Fruit fly (Drosophila melanogaster) whole organism, prepupa: ENCODE measurements around the gene Wdr24.

Experiments
- Blimp-1 ChIP-seq: fragments of 200-800 bp; sonication (Bioruptor generic); optimal IDR thresholded peaks from 3 replicates; lab custom pipeline; 2017; ENCODE audit warnings: missing biosample characterization, missing genetic modification characterization, mild to moderate bottlenecking, moderate library complexity, missing genetic modification reagents
- CG10669 ChIP-seq: fragments of 200-800 bp; sonication (Bioruptor generic); optimal IDR thresholded peaks from 3 replicates; lab custom pipeline; 2018; ENCODE audit warnings: missing biosample characterization, mild to moderate bottlenecking, missing genetic modification characterization, moderate library complexity
- CG11294 ChIP-seq: fragments of 200-800 bp; sonication (Bioruptor generic); IDR thresholded peaks from 2 replicates; pipeline ENCODE4 v1.3.6; 2022; ENCODE audit warnings: missing biosample characterization, missing genetic modification characterization
- CG11902 ChIP-seq: fragments of 200-800 bp; sonication (Bioruptor generic); optimal IDR thresholded peaks from 3 replicates; lab custom pipeline; 2016; ENCODE audit warnings: missing biosample characterization, missing genetic modification characterization
- CG15336 ChIP-seq: fragments of 200-800 bp; sonication (Bioruptor generic); IDR thresholded peaks from 2 replicates; pipeline ENCODE4 v1.3.6; 2022; ENCODE audit warnings: missing biosample characterization, missing genetic modification characterization
- CG1621 ChIP-seq: fragments of 200-800 bp; sonication (Bioruptor generic); optimal IDR thresholded peaks from 3 replicates; lab custom pipeline; 2018; ENCODE audit warnings: missing biosample characterization, mild to moderate bottlenecking, missing genetic modification characterization
- CG16779 ChIP-seq: fragments of 200-800 bp; sonication (Bioruptor generic); optimal IDR thresholded peaks from 3 replicates; lab custom pipeline; 2017; ENCODE audit warnings: missing biosample characterization, mild to moderate bottlenecking, missing genetic modification characterization
- CG3032 ChIP-seq: fragments of 200-800 bp; optimal IDR thresholded peaks from 2 replicates; lab custom pipeline; 2019; ENCODE audit warnings: missing biosample characterization, mild to moderate bottlenecking, missing genetic modification characterization, moderate library complexity
- CG31627 ChIP-seq: fragments of 200-800 bp; sonication (Bioruptor generic); optimal IDR thresholded peaks from 3 replicates; lab custom pipeline; 2016; ENCODE audit warnings: missing biosample characterization, missing genetic modification characterization
- CG32006 ChIP-seq: fragments of 200-800 bp; sonication (Bioruptor generic); optimal IDR thresholded peaks from 3 replicates; lab custom pipeline; 2017; ENCODE audit warnings: missing biosample characterization, mild to moderate bottlenecking, missing genetic modification characterization
- CG34406 ChIP-seq: fragments of 200-800 bp; sonication (Bioruptor generic); optimal IDR thresholded peaks from 3 replicates; lab custom pipeline; 2016; ENCODE audit warnings: missing biosample characterization, missing genetic modification characterization
- CG3919 ChIP-seq: fragments of 200-800 bp; sonication (Bioruptor generic); optimal IDR thresholded peaks from 3 replicates; lab custom pipeline; 2016; ENCODE audit warnings: missing biosample characterization, missing genetic modification characterization
- CG4318 ChIP-seq: fragments of 200-800 bp; sonication (Bioruptor generic); optimal IDR thresholded peaks from 3 replicates; lab custom pipeline; 2017; ENCODE audit warnings: missing biosample characterization, mild to moderate bottlenecking, missing genetic modification characterization
- CG6163 ChIP-seq: fragments of 200-800 bp; sonication (Bioruptor generic); IDR thresholded peaks from 3 replicates; pipeline ENCODE4 v1.3.6; 2022; ENCODE audit warnings: missing biosample characterization, missing genetic modification characterization
- CG6276 ChIP-seq: fragments of 200-800 bp; sonication (Bioruptor generic); optimal IDR thresholded peaks from 2 replicates; lab custom pipeline; 2017; ENCODE audit warnings: missing biosample characterization, mild to moderate bottlenecking, missing genetic modification characterization
- CG6792 ChIP-seq: fragments of 200-800 bp; sonication (Bioruptor generic); optimal IDR thresholded peaks from 3 replicates; lab custom pipeline; 2016; ENCODE audit warnings: missing biosample characterization, missing genetic modification characterization
- CG6808 ChIP-seq: fragments of 200-800 bp; sonication (Bioruptor generic); optimal IDR thresholded peaks from 3 replicates; lab custom pipeline; 2017; ENCODE audit warnings: missing biosample characterization, missing genetic modification characterization, mild to moderate bottlenecking, moderate library complexity, missing genetic modification reagents
- CG6854 ChIP-seq: fragments of 200-800 bp; sonication (Bioruptor generic); optimal IDR thresholded peaks from 2 replicates; lab custom pipeline; 2017; ENCODE audit warnings: missing biosample characterization, mild to moderate bottlenecking, missing genetic modification characterization
- CG7368 ChIP-seq: fragments of 200-800 bp; sonication (Bioruptor generic); optimal IDR thresholded peaks from 3 replicates; lab custom pipeline; 2016; ENCODE audit warnings: missing biosample characterization, missing genetic modification characterization
- CG8119 ChIP-seq: fragments of 200-800 bp; sonication (Bioruptor generic); IDR thresholded peaks from 3 replicates; pipeline ENCODE4 v1.3.6; 2022; ENCODE audit warnings: missing biosample characterization, missing genetic modification characterization
- CG8319 ChIP-seq: fragments of 200-800 bp; sonication (Bioruptor generic); optimal IDR thresholded peaks from 3 replicates; lab custom pipeline; 2016; ENCODE audit warnings: missing biosample characterization, missing genetic modification characterization
- Eip75B ChIP-seq: fragments of 200-800 bp; sonication (Bioruptor generic); optimal IDR thresholded peaks from 3 replicates; lab custom pipeline; 2016; ENCODE audit warnings: missing biosample characterization, missing genetic modification characterization
- Eip78C ChIP-seq: fragments of 200-800 bp; sonication (Bioruptor generic); peaks from one replicate; lab custom pipeline; 2016; ENCODE audit warnings: missing biosample characterization, missing genetic modification characterization
- Eip93F ChIP-seq: fragments of 200-800 bp; sonication (Bioruptor generic); optimal IDR thresholded peaks from 2 replicates; lab custom pipeline; 2016; ENCODE audit warnings: missing biosample characterization, mild to moderate bottlenecking, missing genetic modification characterization
- Ets96B ChIP-seq: fragments of 200-800 bp; optimal IDR thresholded peaks from 2 replicates; lab custom pipeline; 2019; ENCODE audit warnings: missing biosample characterization, mild to moderate bottlenecking, missing genetic modification characterization, moderate library complexity
- Gug ChIP-seq: fragments of 200-800 bp; sonication (Bioruptor generic); IDR thresholded peaks from 2 replicates; pipeline ENCODE4 v1.3.6; 2022; ENCODE audit warnings: missing biosample characterization, missing genetic modification characterization
- Hr38 ChIP-seq: sonication (Bioruptor generic); optimal IDR thresholded peaks from 2 replicates; lab custom pipeline; 2016; ENCODE audit warnings: missing biosample characterization, missing genetic modification characterization
- OdsH ChIP-seq: fragments of 200-800 bp; sonication (Bioruptor generic); optimal IDR thresholded peaks from 3 replicates; lab custom pipeline; 2016; ENCODE audit warnings: missing biosample characterization, missing genetic modification characterization
- Smox ChIP-seq: fragments of 200-800 bp; sonication (Bioruptor generic); optimal IDR thresholded peaks from 3 replicates; lab custom pipeline; 2016; ENCODE audit warnings: missing biosample characterization, missing genetic modification characterization
- Sox15 ChIP-seq: fragments of 200-800 bp; sonication (Bioruptor generic); optimal IDR thresholded peaks from 3 replicates; lab custom pipeline; 2016; ENCODE audit warnings: missing biosample characterization, missing genetic modification characterization
- cyc ChIP-seq: fragments of 200-800 bp; sonication (Bioruptor generic); optimal IDR thresholded peaks from 3 replicates; lab custom pipeline; 2016; ENCODE audit warnings: missing biosample characterization, missing genetic modification characterization
- dac ChIP-seq: fragments of 200-800 bp; sonication (Bioruptor generic); optimal IDR thresholded peaks from 2 replicates; lab custom pipeline; 2017; ENCODE audit warnings: missing biosample characterization, mild to moderate bottlenecking, missing genetic modification characterization
- eg ChIP-seq: fragments of 200-800 bp; sonication (Bioruptor generic); IDR thresholded peaks from 3 replicates; pipeline ENCODE4 v1.3.6; 2022; ENCODE audit warnings: missing biosample characterization, missing genetic modification characterization
- esn ChIP-seq: fragments of 200-800 bp; sonication (Bioruptor generic); optimal IDR thresholded peaks from 2 replicates; lab custom pipeline; 2016; ENCODE audit warnings: missing biosample characterization, mild to moderate bottlenecking, missing genetic modification characterization, moderate library complexity
- pdm3 ChIP-seq: fragments of 200-800 bp; sonication (Bioruptor generic); optimal IDR thresholded peaks from 3 replicates; lab custom pipeline; 2016; ENCODE audit warnings: missing biosample characterization, missing genetic modification characterization
- ss ChIP-seq, 2 experiments: fragments of 200-800 bp; sonication (Bioruptor generic); optimal IDR thresholded peaks; 2 replicates in 1 of 2; 3 replicates in 1 of 2; lab custom pipeline; 2017 to 2018; ENCODE audit warnings: mild to moderate bottlenecking in 2 of 2, missing biosample characterization in 2 of 2, missing genetic modification characterization in 2 of 2, moderate library complexity in 1 of 2
- svp ChIP-seq: fragments of 200-800 bp; sonication (Bioruptor generic); peaks from one replicate; lab custom pipeline; 2016; ENCODE audit warnings: missing biosample characterization, missing genetic modification characterization
- topi ChIP-seq: fragments of 200-800 bp; sonication (Bioruptor generic); optimal IDR thresholded peaks from 3 replicates; lab custom pipeline; 2016; ENCODE audit warnings: missing biosample characterization, missing genetic modification characterization
- vri ChIP-seq: fragments of 200-800 bp; sonication (Bioruptor generic); optimal IDR thresholded peaks from 3 replicates; lab custom pipeline; 2016; ENCODE audit warnings: missing biosample characterization, mild to moderate bottlenecking, missing genetic modification characterization

Wdr24 gene

DNA sequence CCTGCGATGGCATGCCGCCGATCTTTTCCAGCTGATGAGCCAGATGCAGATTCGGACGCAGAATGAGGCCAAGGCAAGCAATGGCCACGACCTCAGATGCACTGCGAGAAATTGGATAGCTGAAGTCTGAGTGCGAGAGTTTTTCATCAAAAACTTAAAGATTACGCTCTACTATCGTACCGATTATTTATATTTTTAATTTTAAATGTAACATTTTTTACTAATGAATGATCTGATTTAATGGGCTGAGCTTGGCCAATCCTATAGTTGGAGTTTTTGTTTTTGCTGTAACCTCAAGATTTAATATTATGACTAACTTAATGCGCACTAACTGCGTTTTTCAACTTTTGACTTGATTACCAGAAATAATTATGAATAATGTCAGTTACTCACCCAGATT lies 17.4 kb upstream of the Wdr24 start (continued):
- TF ChIP-seq Eip75B (GFP tag; lab: Kevin White, UChicago) (peak; percentile 71), pdm3 (GFP tag; lab: Kevin White, UChicago) (peak; percentile 38), Gug (GFP tag; lab: Robert Waterston, UW) (no peak), Eip93F (GFP tag; lab: Kevin White, UChicago) (no peak), CG7368 (GFP tag; lab: Kevin White, UChicago) (no peak), esn (peak; percentile 74), CG4318 (GFP tag; lab: Kevin White, UChicago) (peak; percentile 21), cyc (GFP tag; lab: Kevin White, UChicago) (peak; percentile 62), CG16779 (tag; lab: Kevin White, UChicago) (no peak), CG6163 (GFP tag; lab: Robert Waterston, UW) (peak; percentile 62), eg (GFP tag; lab: Robert Waterston, UW) (no peak), CG31627 (GFP tag; lab: Kevin White, UChicago) (peak; percentile 56), CG32006 (GFP tag; lab: Kevin White, UChicago) (peak; percentile 55), topi (peak; percentile 75), svp (GFP tag; lab: Kevin White, UChicago) (peak; percentile 89), CG6792 (GFP tag; lab: Kevin White, UChicago) (peak; percentile 39), Hr38 (GFP tag; lab: Kevin White, UChicago) (no peak), Ets96B (tag; lab: Kevin White, UChicago) (peak; percentile 39), Blimp-1 (GFP tag; lab: Kevin White, UChicago) (peak; percentile 7), Sox15 (peak; percentile 49), Smox (peak; percentile 73)

- TF ChIP-seq CG10669, result peak; percentile 1
- TF ChIP-seq CG32006 (GFP tag; lab: Kevin White, UChicago), result no peak
- TF ChIP-seq CG7368 (GFP tag; lab: Kevin White, UChicago), result no peak
- peak; percentile 44 for TF ChIP-seq Eip78C (GFP tag; lab: Kevin White, UChicago)
- TF ChIP-seq svp (GFP tag; lab: Kevin White, UChicago), result peak; percentile 43
- 0 out of 3 replicates have a peak, but pooled peaks have one; percentile 20 for TF ChIP-seq CG6163 (GFP tag; lab: Robert Waterston, UW)
Measured at dm6 chr3R:29761569-29761968, 16.7 kb upstream of the Wdr24 start.

- peak; percentile 17 for TF ChIP-seq CG3919 (GFP tag; lab: Kevin White, UChicago)
- no peak for TF ChIP-seq CG10669
- TF ChIP-seq Gug (GFP tag; lab: Robert Waterston, UW), result no peak
- TF ChIP-seq CG11294 (GFP tag; lab: Robert Waterston, UW), result no peak
- peak; percentile 9 for TF ChIP-seq CG6808 (GFP tag; lab: Kevin White, UChicago)
- peak; percentile 2 for TF ChIP-seq CG3032 (tag; lab: Kevin White, UChicago)
- TF ChIP-seq ss (GFP tag; optimal IDR thresholded peaks at IDR 0.05; lab: Kevin White, UChicago), result no peak
- TF ChIP-seq vri (GFP tag; lab: Kevin White, UChicago), result no peak
- TF ChIP-seq CG34406 (GFP tag; lab: Kevin White, UChicago), result no peak
- TF ChIP-seq Sox15, result no peak
- no peak for TF ChIP-seq CG16779 (tag; lab: Kevin White, UChicago)
- peak; percentile 22 for TF ChIP-seq OdsH
- no peak for TF ChIP-seq CG6792 (GFP tag; lab: Kevin White, UChicago)
Measured at dm6 chr3R:29760042-29760441, 15.2 kb upstream of the Wdr24 start.

DNA sequence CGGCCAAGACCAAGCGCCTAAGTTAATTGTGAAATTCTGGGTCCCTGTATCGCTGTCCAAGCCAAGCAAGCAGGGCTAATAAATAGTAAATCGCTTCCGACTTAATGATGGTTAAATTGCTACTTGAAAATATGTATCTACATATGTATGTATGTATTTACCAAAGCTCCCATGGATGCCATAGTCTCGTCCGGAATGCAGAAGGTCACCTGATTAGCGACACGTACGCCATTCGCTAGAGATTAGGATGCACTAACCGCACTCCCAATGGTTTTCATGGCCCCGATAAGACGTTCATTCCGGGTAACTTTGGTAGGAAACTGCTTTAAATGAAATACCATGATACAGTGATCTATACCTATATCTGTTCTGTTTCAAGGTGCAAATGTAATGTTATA lies 13.8 kb upstream of the Wdr24 start:
- TF ChIP-seq CG6163 (GFP tag; lab: Robert Waterston, UW) (no peak), Hr38 (GFP tag; lab: Kevin White, UChicago) (no peak), eg (GFP tag; lab: Robert Waterston, UW) (no peak), CG8319 (GFP tag; lab: Kevin White, UChicago) (no peak), Gug (GFP tag; lab: Robert Waterston, UW) (no peak), CG8119 (no peak), dac (no peak), CG15336 (GFP tag; lab: Robert Waterston, UW) (no peak), Eip93F (GFP tag; lab: Kevin White, UChicago) (no peak), CG1621 (tag; lab: Kevin White, UChicago) (no peak), esn (no peak), CG11902 (GFP tag; lab: Kevin White, UChicago) (no peak), vri (GFP tag; lab: Kevin White, UChicago) (no peak), CG6276 (no peak), CG6854 (GFP tag; lab: Kevin White, UChicago) (no peak)
